Fruit fly (Drosophila melanogaster): ENCODE results near the gene Jon99Cii.

The Jon99Cii gene

dm6 chr3R:29891183-29891582, 33.2 kb downstream of the Jon99Cii start (continued):
- TF ChIP-seq CG1792 (GFP tag; optimal IDR thresholded peaks at IDR 0.05) (no peak), Lhr (GFP tag; optimal IDR thresholded peaks at IDR 0.05) (no peak), sens (GFP tag) (peak; percentile 61), Gsc (GFP tag; IDR thresholded peaks at IDR 0.05) (no peak), CG6689 (GFP tag; IDR thresholded peaks at IDR 0.05) (no peak), Atf3 (GFP tag; optimal IDR thresholded peaks at IDR 0.05) (no peak), Sry-δ (GFP tag; optimal IDR thresholded peaks at IDR 0.05) (no peak), fd3F (GFP tag; optimal IDR thresholded peaks at IDR 0.05) (peak; percentile 15), sisA (GFP tag; IDR thresholded peaks at IDR 0.05) (no peak), zen (tag; optimal IDR thresholded peaks at IDR 0.05) (no peak), CG3838 (GFP tag; optimal IDR thresholded peaks at IDR 0.05) (no peak), Six4 (GFP tag; optimal IDR thresholded peaks at IDR 0.05) (no peak), TFAM (GFP tag; optimal IDR thresholded peaks at IDR 0.05) (no peak), ab (GFP tag; optimal IDR thresholded peaks at IDR 0.05) (no peak), p53 (GFP tag; optimal IDR thresholded peaks at IDR 0.05) (no peak), CG15601 (tag; optimal IDR thresholded peaks at IDR 0.05) (peak; percentile 34), CG17829 (tag; optimal IDR thresholded peaks at IDR 0.05) (no peak), B-H2 (GFP tag; optimal IDR thresholded peaks at IDR 0.05) (peak; percentile 39), CG6683 (GFP tag; optimal IDR thresholded peaks at IDR 0.05) (no peak), Hr51 (GFP tag; optimal IDR thresholded peaks at IDR 0.05) (peak in 1 of 2 experiments; percentile 9), CG1832 (GFP tag; optimal IDR thresholded peaks at IDR 0.05) (no peak), Bdp1 (GFP tag; optimal IDR thresholded peaks at IDR 0.05) (no peak), az2 (GFP tag; optimal IDR thresholded peaks at IDR 0.05) (no peak), inv (GFP tag; IDR thresholded peaks at IDR 0.05; ENCODE audit: partially characterized antibody) (no peak), jing (GFP tag; optimal IDR thresholded peaks at IDR 0.05) (no peak), nerfin-2 (GFP tag; IDR thresholded peaks at IDR 0.05; ENCODE audit: partially characterized antibody) (no peak), tna (GFP tag; IDR thresholded peaks at IDR 0.05; ENCODE audit: partially characterized antibody) (no peak), fd96Cb (tag; optimal IDR thresholded peaks at IDR 0.05) (no peak), scrt (GFP tag; optimal IDR thresholded peaks at IDR 0.05) (no peak), HmgD (GFP tag; optimal IDR thresholded peaks at IDR 0.05) (no peak), Fer2 (tag; optimal IDR thresholded peaks at IDR 0.05) (no peak), CG15011 (GFP tag; optimal IDR thresholded peaks at IDR 0.05) (no peak), D19B (GFP tag; optimal IDR thresholded peaks at IDR 0.05) (no peak), amos (GFP tag; IDR thresholded peaks at IDR 0.05; ENCODE audit: partially characterized antibody) (no peak), CG12219 (GFP tag; optimal IDR thresholded peaks at IDR 0.05) (no peak), Scr (GFP tag; IDR thresholded peaks at IDR 0.05; ENCODE audit: partially characterized antibody) (no peak), unc-4 (GFP tag; IDR thresholded peaks at IDR 0.05; ENCODE audit: partially characterized antibody) (no peak), CG10462 (GFP tag; optimal IDR thresholded peaks at IDR 0.05) (no peak), Hand (GFP tag; optimal IDR thresholded peaks at IDR 0.05) (no peak), CG11456 (GFP tag; IDR thresholded peaks at IDR 0.05) (no peak), mirr (GFP tag; optimal IDR thresholded peaks at IDR 0.05) (peak; percentile 34), aop (GFP tag; IDR thresholded peaks at IDR 0.05) (no peak), bcd (GFP tag; optimal IDR thresholded peaks at IDR 0.05) (peak; percentile 22), CG2129 (GFP tag; IDR thresholded peaks at IDR 0.05; ENCODE audit: partially characterized antibody) (no peak), Lim3 (GFP tag; IDR thresholded peaks at IDR 0.05) (no peak), al (GFP tag; IDR thresholded peaks at IDR 0.05) (no peak), salm (tag; optimal IDR thresholded peaks at IDR 0.05) (no peak), ap (GFP tag; IDR thresholded peaks at IDR 0.05) (no peak), Ptx1 (GFP tag; IDR thresholded peaks at IDR 0.05) (no peak), sob (GFP tag; IDR thresholded peaks at IDR 0.05) (peak; percentile 41; the same call in 1 of the 2 replicates), B-H1 (GFP tag; IDR thresholded peaks at IDR 0.05) (no peak; the same call in 2 of the 3 replicates)
